Worm (Caenorhabditis elegans): ENCODE data around the gene bath-33.

DNA sequence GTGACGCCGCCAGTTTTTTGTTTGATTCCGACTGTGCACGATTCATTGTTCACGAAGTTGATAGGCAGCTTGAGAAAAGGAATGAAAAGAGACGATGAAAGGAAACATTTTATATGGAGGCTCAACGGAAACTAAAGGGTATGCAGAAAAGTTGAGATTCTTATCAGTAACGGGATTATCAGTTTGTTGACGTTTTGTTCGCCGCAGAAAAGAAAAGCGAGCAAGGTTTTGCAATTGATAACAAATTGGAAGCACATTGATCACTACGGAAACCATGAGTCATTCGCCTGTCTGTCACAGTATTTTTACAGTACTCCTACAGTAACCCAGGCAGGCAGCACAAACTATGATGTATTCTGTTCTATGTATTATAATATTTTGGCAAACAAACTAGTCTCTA is 30.0 kb upstream of the bath-33 start:
- TF ChIP-seq vab-15 (tag; optimal IDR thresholded peaks at IDR 0.05) = no peak
- no peak for TF ChIP-seq dpl-1 (GFP tag; optimal IDR thresholded peaks at IDR 0.05)
- peak; percentile 15 for TF ChIP-seq jun-1 (tag; optimal IDR thresholded peaks at IDR 0.05)
- TF ChIP-seq nhr-11 (tag; optimal IDR thresholded peaks at IDR 0.05) = no peak
- TF ChIP-seq lin-15B (tag; optimal IDR thresholded peaks at IDR 0.05) = no peak
- no peak for TF ChIP-seq unc-62 (GFP tag; optimal IDR thresholded peaks at IDR 0.05)
- TF ChIP-seq rnt-1 (tag; optimal IDR thresholded peaks at IDR 0.05) = no peak
- TF ChIP-seq elt-3 (tag; optimal IDR thresholded peaks at IDR 0.05) = no peak
